Fruit fly (Drosophila melanogaster): Measurements from ENCODE around the gene CG5854.

The CG5854 gene

DNA sequence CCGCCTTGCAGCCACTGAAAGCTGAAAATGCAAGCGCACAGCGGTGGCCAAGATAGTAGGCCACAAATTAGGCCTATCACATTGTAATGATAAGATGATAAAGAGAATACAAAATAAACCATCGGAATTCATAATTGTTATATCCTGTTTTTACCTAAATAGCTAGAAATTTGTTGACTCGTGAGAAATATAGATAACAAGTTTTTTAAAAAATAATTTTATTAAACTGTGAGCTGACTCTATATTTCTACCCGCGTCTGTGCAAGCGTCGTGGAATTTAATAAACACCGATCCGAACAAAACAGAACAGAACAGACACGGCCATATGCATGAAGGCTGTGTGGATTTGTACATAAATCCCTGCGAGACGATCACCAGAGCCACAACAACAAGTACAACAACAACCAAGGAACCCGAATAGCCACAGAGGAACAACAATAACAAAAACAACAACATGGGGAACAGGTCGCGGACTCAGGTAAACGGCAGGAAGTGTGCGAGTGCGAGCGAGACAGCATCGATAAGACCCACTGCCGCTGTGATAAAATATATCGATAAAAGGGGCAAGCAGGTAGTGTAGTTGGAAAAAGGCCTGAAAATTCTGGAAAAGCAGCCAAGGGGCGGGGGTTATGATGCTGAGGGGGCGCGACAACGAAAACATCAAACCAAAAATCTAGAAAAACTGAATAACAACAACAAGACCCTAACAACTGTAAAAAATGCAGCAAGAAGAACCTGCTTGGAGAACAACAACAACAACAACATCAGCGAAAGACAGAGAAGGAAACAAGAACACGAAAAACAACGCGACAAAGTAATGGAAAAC, 47.2 kb upstream of the CG5854 start:
- TF ChIP-seq pdm3 (GFP tag; optimal IDR thresholded peaks at IDR 0.05) (peak; percentile 93), Eip75B (GFP tag; optimal IDR thresholded peaks at IDR 0.05) (peak; percentile 98), lz (GFP tag; optimal IDR thresholded peaks at IDR 0.05) (peak; percentile 97), vri (GFP tag; optimal IDR thresholded peaks at IDR 0.05) (peak; percentile 95), CG15336 (GFP tag; IDR thresholded peaks at IDR 0.05) (peak; percentile 96), CG4318 (GFP tag; optimal IDR thresholded peaks at IDR 0.05) (peak; percentile 79), CG8632 (GFP tag; optimal IDR thresholded peaks at IDR 0.05) (peak; percentile 95), Smox (GFP tag; optimal IDR thresholded peaks at IDR 0.05) (peak; percentile 97), Met (GFP tag; optimal IDR thresholded peaks at IDR 0.05) (peak; percentile 97), net (GFP tag; optimal IDR thresholded peaks at IDR 0.05) (peak; percentile 93), CG31627 (GFP tag; optimal IDR thresholded peaks at IDR 0.05) (peak; percentile 97), Sox15 (GFP tag; optimal IDR thresholded peaks at IDR 0.05) (peak; percentile 91), dsx (GFP tag; optimal IDR thresholded peaks at IDR 0.05; ENCODE audit: poor library complexity, severe bottlenecking) (peak; percentile 94), achi (GFP tag; optimal IDR thresholded peaks at IDR 0.05) (peak; percentile 95), Eip93F (GFP tag; optimal IDR thresholded peaks at IDR 0.05) (peak; percentile 95), CG3032 (tag; optimal IDR thresholded peaks at IDR 0.05) (peak; percentile 97), Gug (GFP tag; IDR thresholded peaks at IDR 0.05) (peak; percentile 83), CG6854 (GFP tag; optimal IDR thresholded peaks at IDR 0.05) (peak; percentile 92), salr (GFP tag; optimal IDR thresholded peaks at IDR 0.05) (peak; percentile 79 to 91), Blimp-1 (GFP tag; optimal IDR thresholded peaks at IDR 0.05) (peak; percentile 84), CG6808 (GFP tag; optimal IDR thresholded peaks at IDR 0.05) (peak; percentile 96), fd59A (GFP tag; optimal IDR thresholded peaks at IDR 0.05) (peak; percentile 92), acj6 (GFP tag; optimal IDR thresholded peaks at IDR 0.05) (peak; percentile 96), Lpt (GFP tag; optimal IDR thresholded peaks at IDR 0.05) (peak; percentile 86), Hr39 (GFP tag; optimal IDR thresholded peaks at IDR 0.05) (peak; percentile 96), esn (GFP tag; optimal IDR thresholded peaks at IDR 0.05) (peak; percentile 98), CG8319 (GFP tag; optimal IDR thresholded peaks at IDR 0.05) (peak; percentile 87), Ets96B (tag; optimal IDR thresholded peaks at IDR 0.05) (peak; percentile 96), Hr4 (GFP tag; optimal IDR thresholded peaks at IDR 0.05) (peak; percentile 90), CG9139 (GFP tag; optimal IDR thresholded peaks at IDR 0.05) (peak; percentile 92), CG11762 (GFP tag; optimal IDR thresholded peaks at IDR 0.05; ENCODE audit: insufficient read depth) (peak; percentile 92), Eip78C (GFP tag) (peak; percentile 99), Sox14 (GFP tag; optimal IDR thresholded peaks at IDR 0.05) (peak; percentile 96), Ets21C (GFP tag; optimal IDR thresholded peaks at IDR 0.05) (peak; percentile 94), CG6163 (GFP tag; IDR thresholded peaks at IDR 0.05) (peak; percentile 92), CG34406 (GFP tag; optimal IDR thresholded peaks at IDR 0.05) (peak; percentile 95), CG11294 (GFP tag; IDR thresholded peaks at IDR 0.05) (peak; percentile 70; the same call in 1 of the 2 replicates), CG8119 (GFP tag; IDR thresholded peaks at IDR 0.05) (peak; percentile 94), ss (GFP tag; optimal IDR thresholded peaks at IDR 0.05) (peak; percentile 95 to 96), CG1621 (tag; optimal IDR thresholded peaks at IDR 0.05) (peak; percentile 93), CG10669 (GFP tag; optimal IDR thresholded peaks at IDR 0.05) (peak; percentile 95), CG6792 (GFP tag; optimal IDR thresholded peaks at IDR 0.05) (peak; percentile 95), Hr38 (GFP tag; optimal IDR thresholded peaks at IDR 0.05) (no peak), svp (GFP tag) (peak; percentile 99), CG3919 (GFP tag; optimal IDR thresholded peaks at IDR 0.05) (peak; percentile 95), CG11902 (GFP tag; optimal IDR thresholded peaks at IDR 0.05) (peak; percentile 83), CG32006 (GFP tag; optimal IDR thresholded peaks at IDR 0.05) (peak; percentile 91), CG6276 (GFP tag; optimal IDR thresholded peaks at IDR 0.05) (peak; percentile 83), fd85E (GFP tag; optimal IDR thresholded peaks at IDR 0.05) (peak; percentile 72), spab (GFP tag; optimal IDR thresholded peaks at IDR 0.05) (peak; percentile 95)
